Worm (Caenorhabditis elegans): Measurements from ENCODE around the gene tbcb-1.

The tbcb-1 gene

ce11 chrV:13589494-13590176 is 2.3 kb upstream of the tbcb-1 start, which contains the start of the genes F53F4.2 and F53F4.18:
TSS of gene F53F4.2 (minus strand) at chrV:13589594.
TSS of gene F53F4.18 (plus strand) at chrV:13590126.
- TF ChIP-seq R02D3.7 (tag; optimal IDR thresholded peaks at IDR 0.05) (no peak), snpc-4 (tag; optimal IDR thresholded peaks at IDR 0.05) (no peak), egl-27 (tag; optimal IDR thresholded peaks at IDR 0.05) (no peak), elt-3 (tag; optimal IDR thresholded peaks at IDR 0.05) (no peak), unc-39 (tag; optimal IDR thresholded peaks at IDR 0.05) (no peak), ama-1 (optimal IDR thresholded peaks at IDR 0.05) (no peak), elt-1 (tag; optimal IDR thresholded peaks at IDR 0.05) (no peak), C34F6.9 (tag; optimal IDR thresholded peaks at IDR 0.05) (no peak), aly-2 (tag; optimal IDR thresholded peaks at IDR 0.05) (no peak)

DNA sequence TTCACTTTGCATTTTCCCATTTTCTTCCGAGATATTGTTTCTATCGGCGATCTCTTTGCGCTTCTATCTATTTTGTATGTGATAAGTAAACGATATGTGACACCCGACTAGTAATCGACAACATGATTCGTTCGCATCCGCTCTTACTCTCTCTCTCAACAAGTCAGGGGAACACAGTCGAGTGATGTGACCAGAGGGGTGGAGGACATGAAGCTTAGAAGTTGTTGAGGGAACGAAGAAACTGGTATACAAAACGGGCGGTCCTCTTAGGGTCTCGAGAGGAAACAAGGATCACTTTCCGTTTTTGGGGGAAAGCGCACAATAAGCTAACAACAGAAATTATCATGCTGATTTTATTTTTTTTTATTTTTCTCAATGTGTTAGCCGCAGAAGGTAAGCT is 1.2 kb downstream of the tbcb-1 start, which contains the start of gene F53F4.4:
F53F4.4 (plus strand) TSS at position 301 of the 400 bp plus-strand sequence.
- TF ChIP-seq gmeb-1 (tag; optimal IDR thresholded peaks at IDR 0.05) (no peak), blmp-1 (tag; optimal IDR thresholded peaks at IDR 0.05; ENCODE audit: insufficient read depth) (no peak), nhr-23 (tag; optimal IDR thresholded peaks at IDR 0.05) (no peak), ceh-16 (tag; optimal IDR thresholded peaks at IDR 0.05) (no peak), unc-55 (GFP tag; optimal IDR thresholded peaks at IDR 0.05) (no peak), nhr-6 (tag; optimal IDR thresholded peaks at IDR 0.05) (no peak), elt-1 (tag; optimal IDR thresholded peaks at IDR 0.05) (no peak), ztf-1 (GFP tag; conservative IDR thresholded peaks at IDR 0.05) (no peak)

- TF ChIP-seq elt-3 (tag; optimal IDR thresholded peaks at IDR 0.05) = no peak
Measured at ce11 chrV:13598370-13598769, 6.4 kb downstream of the tbcb-1 start.

DNA sequence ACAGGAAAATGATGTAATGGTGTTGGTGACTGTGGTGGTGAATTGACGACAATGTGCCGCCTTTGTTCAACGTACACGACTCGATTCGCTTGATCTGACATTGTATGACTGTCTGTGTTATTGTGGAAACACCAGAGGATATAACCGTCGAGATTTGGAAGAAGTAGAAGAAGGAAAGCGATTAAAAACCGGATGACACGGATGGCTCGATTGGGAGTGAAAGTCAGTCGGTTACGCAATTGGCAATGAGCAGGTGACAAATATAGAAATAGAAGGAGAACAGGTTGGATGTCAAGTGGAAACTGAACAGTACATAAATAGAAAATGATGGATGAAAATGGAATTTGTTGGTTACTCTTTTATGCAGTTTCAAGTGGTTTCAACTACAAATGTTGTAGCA is 9.0 kb downstream of the tbcb-1 start, which contains the start of gene rdy-2:
rdy-2 (minus strand) TSS at position 101 of the 400 bp plus-strand sequence.
- TF ChIP-seq nhr-77 (tag; optimal IDR thresholded peaks at IDR 0.05) (no peak), sma-9 (GFP tag; optimal IDR thresholded peaks at IDR 0.05) (no peak), sma-9 (tag; optimal IDR thresholded peaks at IDR 0.05) (no peak), unc-55 (GFP tag; optimal IDR thresholded peaks at IDR 0.05) (no peak), snpc-4 (tag; optimal IDR thresholded peaks at IDR 0.05) (no peak), nhr-237 (tag; optimal IDR thresholded peaks at IDR 0.05) (no peak), peb-1 (tag; optimal IDR thresholded peaks at IDR 0.05) (no peak), ceh-16 (tag; optimal IDR thresholded peaks at IDR 0.05) (no peak), alr-1 (tag; optimal IDR thresholded peaks at IDR 0.05) (no peak), nhr-11 (tag; optimal IDR thresholded peaks at IDR 0.05) (no peak), nhr-25 (tag; optimal IDR thresholded peaks at IDR 0.05) (no peak), crh-2 (tag; optimal IDR thresholded peaks at IDR 0.05) (no peak)

- TF ChIP-seq nhr-25 (tag; optimal IDR thresholded peaks at IDR 0.05) = peak; percentile 9
- TF ChIP-seq alr-1 (tag; optimal IDR thresholded peaks at IDR 0.05) = no peak
- peak; percentile 71 for TF ChIP-seq nhr-21 (tag; optimal IDR thresholded peaks at IDR 0.05)
- peak; percentile 33 for TF ChIP-seq Y55F3AM.14 (GFP tag; optimal IDR thresholded peaks at IDR 0.05)
Measured at ce11 chrV:13606651-13607242, 14.8 kb downstream of the tbcb-1 start, which contains the start of gene fmo-4. TSS of gene fmo-4 (minus strand) at chrV:13606701.

DNA sequence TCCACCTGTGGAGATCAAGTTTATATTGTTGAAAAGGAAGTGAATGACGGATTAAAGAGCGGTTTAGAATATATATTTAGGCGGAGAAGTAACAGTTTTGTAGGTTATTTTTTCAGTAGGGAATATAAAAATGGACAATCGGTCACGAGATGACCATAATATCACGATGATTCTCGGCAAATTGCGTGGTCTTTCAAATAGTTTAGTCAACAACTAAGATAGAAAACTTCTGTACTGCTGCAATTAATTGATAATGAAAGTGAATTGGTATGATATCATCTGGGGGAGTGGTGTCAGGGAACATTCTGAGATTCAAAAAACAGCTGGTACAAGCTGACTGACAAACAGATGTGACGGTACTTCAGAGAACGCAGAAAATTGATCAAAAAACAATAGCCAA is 16.6 kb downstream of the tbcb-1 start:
- peak; percentile 15 for TF ChIP-seq crh-2 (tag; optimal IDR thresholded peaks at IDR 0.05)
- no peak for TF ChIP-seq lin-39 (tag; optimal IDR thresholded peaks at IDR 0.05)
- no peak for TF ChIP-seq ztf-4 (tag; optimal IDR thresholded peaks at IDR 0.05)
- peak; percentile 44 for TF ChIP-seq sma-9 (GFP tag; optimal IDR thresholded peaks at IDR 0.05)
- no peak for TF ChIP-seq sma-9 (tag; optimal IDR thresholded peaks at IDR 0.05)
- TF ChIP-seq lin-13 (GFP tag; optimal IDR thresholded peaks at IDR 0.05) = no peak
- peak; percentile 36 for TF ChIP-seq nhr-25 (tag; optimal IDR thresholded peaks at IDR 0.05)
- TF ChIP-seq ztf-1 (GFP tag; conservative IDR thresholded peaks at IDR 0.05) = no peak
- TF ChIP-seq unc-55 (GFP tag; optimal IDR thresholded peaks at IDR 0.05) = no peak
- no peak for TF ChIP-seq ZK546.5 (tag; optimal IDR thresholded peaks at IDR 0.05)
- TF ChIP-seq sma-3 (GFP tag; optimal IDR thresholded peaks at IDR 0.05) = peak; percentile 60
- TF ChIP-seq nhr-6 (tag; optimal IDR thresholded peaks at IDR 0.05) = no peak
- TF ChIP-seq sem-4 (tag; optimal IDR thresholded peaks at IDR 0.05) = no peak
- no peak for TF ChIP-seq gmeb-1 (tag; optimal IDR thresholded peaks at IDR 0.05)
- peak; percentile 90 for TF ChIP-seq blmp-1 (tag; optimal IDR thresholded peaks at IDR 0.05; ENCODE audit: insufficient read depth)
- TF ChIP-seq nhr-129 (tag; optimal IDR thresholded peaks at IDR 0.05) = no peak
- TF ChIP-seq peb-1 (tag; optimal IDR thresholded peaks at IDR 0.05) = no peak
- TF ChIP-seq ceh-82 (tag; optimal IDR thresholded peaks at IDR 0.05) = no peak
- TF ChIP-seq nhr-77 (tag; optimal IDR thresholded peaks at IDR 0.05) = no peak
- TF ChIP-seq nhr-12 (tag; optimal IDR thresholded peaks at IDR 0.05) = no peak
- no peak for TF ChIP-seq mdl-1 (tag; optimal IDR thresholded peaks at IDR 0.05)
- no peak for TF ChIP-seq mab-5 (tag; optimal IDR thresholded peaks at IDR 0.05)
- TF ChIP-seq nhr-21 (tag; optimal IDR thresholded peaks at IDR 0.05) = no peak

All from whole organism, L2 larva.